Fruit fly (Drosophila melanogaster) whole organism, embryonic: Measurements from ENCODE around the gene CG32425.
A peak's percentile ranks its signal among the peaks of the same experiment; 100 is the strongest.

Source experiments
- Adf1 ChIP-seq: fragments of 200-800 bp; sonication (Bioruptor generic); IDR thresholded peaks from 2 replicates; pipeline ENCODE4 v1.3.6; 2022; ENCODE audit warnings: missing biosample characterization, missing genetic modification characterization
- Aef1 ChIP-seq: fragments of 200-800 bp; sonication (Bioruptor generic); IDR thresholded peaks from 3 replicates; pipeline ENCODE4 v1.3.6; 2022; ENCODE audit warnings: missing biosample characterization, missing genetic modification characterization
- B-H1 ChIP-seq: fragments of 200-800 bp; sonication (Bioruptor generic); IDR thresholded peaks from 3 replicates; pipeline ENCODE4 v1.3.6; 2022; ENCODE audit warnings: missing biosample characterization, missing genetic modification characterization
- B-H2 ChIP-seq: fragments of 200-800 bp; sonication (Bioruptor generic); optimal IDR thresholded peaks from 2 replicates; lab custom pipeline; 2018; ENCODE audit warnings: missing biosample characterization, mild to moderate bottlenecking, missing genetic modification characterization
- CG10565 ChIP-seq: fragments of 200-800 bp; sonication (Bioruptor generic); optimal IDR thresholded peaks from 3 replicates; lab custom pipeline; 2016; ENCODE audit warnings: missing biosample characterization, mild to moderate bottlenecking, missing genetic modification characterization
- CG11085 ChIP-seq: fragments of 200-800 bp; sonication (Bioruptor generic); IDR thresholded peaks from 2 replicates; pipeline ENCODE4 v1.3.6; 2022; ENCODE audit warnings: missing biosample characterization, missing genetic modification characterization
- CG11723 ChIP-seq: fragments of 200-800 bp; sonication (Bioruptor generic); optimal IDR thresholded peaks from 2 replicates; lab custom pipeline; 2017; ENCODE audit warnings: missing biosample characterization, mild to moderate bottlenecking, missing genetic modification characterization
- CG12769 ChIP-seq: fragments of 200-800 bp; sonication (Bioruptor generic); optimal IDR thresholded peaks from 2 replicates; lab custom pipeline; 2019; ENCODE audit warnings: missing biosample characterization, mild to moderate bottlenecking, missing genetic modification characterization, moderate library complexity
- CG12942 ChIP-seq: fragments of 200-800 bp; sonication (Bioruptor generic); optimal IDR thresholded peaks from 3 replicates; lab custom pipeline; 2016; ENCODE audit warnings: missing biosample characterization, missing genetic modification characterization
- CG17612 ChIP-seq: fragments of 200-800 bp; sonication (Bioruptor generic); IDR thresholded peaks from 2 replicates; pipeline ENCODE4 v1.3.6; 2022; ENCODE audit warnings: missing biosample characterization, missing genetic modification characterization
- CG17829 ChIP-seq: fragments of 200-800 bp; optimal IDR thresholded peaks from 2 replicates; lab custom pipeline; 2019; ENCODE audit warnings: missing biosample characterization, mild to moderate bottlenecking, missing genetic modification characterization, moderate library complexity
- CG18476 ChIP-seq: fragments of 200-800 bp; sonication (Bioruptor generic); optimal IDR thresholded peaks from 2 replicates; lab custom pipeline; 2016; ENCODE audit warnings: missing biosample characterization, mild to moderate bottlenecking, missing genetic modification characterization
- CG4617 ChIP-seq: fragments of 200-800 bp; sonication (Bioruptor generic); optimal IDR thresholded peaks from 3 replicates; lab custom pipeline; 2016; ENCODE audit warnings: missing biosample characterization, missing genetic modification characterization, borderline replicate concordance
- CG7357 ChIP-seq: fragments of 200-800 bp; sonication (Bioruptor generic); IDR thresholded peaks from 3 replicates; pipeline ENCODE4 v1.3.6; 2022; ENCODE audit warnings: missing biosample characterization, missing genetic modification characterization
- CG8281 ChIP-seq: fragments of 200-800 bp; sonication (Bioruptor generic); optimal IDR thresholded peaks from 2 replicates; lab custom pipeline; 2018; ENCODE audit warnings: missing biosample characterization, mild to moderate bottlenecking, missing genetic modification characterization, moderate library complexity
- CG8290 ChIP-seq, 3 experiments: fragments of 200-800 bp; sonication (Bioruptor generic); optimal IDR thresholded peaks; 2 replicates each; lab custom pipeline; 2016 to 2019; ENCODE audit warnings: missing biosample characterization in 3 of 3, missing genetic modification characterization in 3 of 3, mild to moderate bottlenecking in 2 of 3, moderate library complexity in 1 of 3
- CG8944 ChIP-seq: fragments of 200-800 bp; sonication (Bioruptor generic); optimal IDR thresholded peaks from 3 replicates; lab custom pipeline; 2016; ENCODE audit warnings: missing biosample characterization, missing genetic modification characterization
- D19A ChIP-seq: fragments of 200-800 bp; optimal IDR thresholded peaks from 3 replicates; lab custom pipeline; 2019; ENCODE audit warnings: missing biosample characterization, mild to moderate bottlenecking, missing genetic modification characterization, moderate library complexity
- Dfd ChIP-seq, 2 experiments: fragments of >200 bp; optimal IDR thresholded peaks; 2 replicates each; lab custom pipeline; 2017; ENCODE audit warnings: missing biosample characterization in 2 of 2, missing genetic modification characterization in 2 of 2
- Doc3 ChIP-seq: fragments of 200-800 bp; sonication (Bioruptor generic); IDR thresholded peaks from 3 replicates; pipeline ENCODE4 v1.3.6; 2022; ENCODE audit warnings: missing biosample characterization, missing genetic modification characterization; ENCODE audit not compliant: partially characterized antibody
- Dp ChIP-seq: fragments of 200-800 bp; sonication (Bioruptor generic); optimal IDR thresholded peaks from 2 replicates; lab custom pipeline; 2018; ENCODE audit warnings: missing biosample characterization, mild to moderate bottlenecking, missing genetic modification characterization, moderate library complexity
- E2f1 ChIP-seq: fragments of 200-800 bp; sonication (Bioruptor generic); IDR thresholded peaks from 2 replicates; pipeline ENCODE4 v1.3.6; 2022; ENCODE audit warnings: missing biosample characterization, missing genetic modification characterization
- E2f2 ChIP-seq: fragments of 200-800 bp; sonication (Bioruptor generic); IDR thresholded peaks from 2 replicates; pipeline ENCODE4 v1.3.6; 2022; ENCODE audit warnings: missing biosample characterization, missing genetic modification characterization
- Ets65A ChIP-seq: fragments of 200-800 bp; sonication (Bioruptor generic); peaks from one replicate; lab custom pipeline; 2016; ENCODE audit warnings: missing biosample characterization, missing genetic modification characterization
- Fer1 ChIP-seq: fragments of 200-800 bp; sonication (Bioruptor generic); optimal IDR thresholded peaks from 2 replicates; lab custom pipeline; 2017; ENCODE audit warnings: missing biosample characterization, mild to moderate bottlenecking, missing genetic modification characterization
- Mrtf ChIP-seq: fragments of 200-800 bp; sonication (Bioruptor generic); IDR thresholded peaks from 3 replicates; pipeline ENCODE4 v1.3.6; 2022; ENCODE audit warnings: missing biosample characterization, missing genetic modification characterization
- Myb ChIP-seq: fragments of 200-800 bp; sonication (Bioruptor generic); optimal IDR thresholded peaks from 2 replicates; lab custom pipeline; 2016; ENCODE audit warnings: missing biosample characterization, missing genetic modification characterization
- Nf-YB ChIP-seq: fragments of 200-800 bp; sonication (Bioruptor generic); optimal IDR thresholded peaks from 3 replicates; lab custom pipeline; 2019; ENCODE audit warnings: missing biosample characterization, mild to moderate bottlenecking, missing genetic modification characterization, moderate library complexity
- Ptx1 ChIP-seq: fragments of 200-800 bp; sonication (Bioruptor generic); IDR thresholded peaks from 2 replicates; pipeline ENCODE4 v1.3.6; 2022; ENCODE audit warnings: missing biosample characterization, missing genetic modification characterization
- Scr ChIP-seq: fragments of 200-800 bp; sonication (Bioruptor generic); IDR thresholded peaks from 2 replicates; pipeline ENCODE4 v1.3.6; 2022; ENCODE audit warnings: missing biosample characterization, missing genetic modification characterization; ENCODE audit not compliant: partially characterized antibody
- Sin3A ChIP-seq: fragments of >200 bp; optimal IDR thresholded peaks from 2 replicates; lab custom pipeline; 2018
- Trl ChIP-seq, 3 experiments: fragments of >200 bp in 2 of 3; fragments of 200-800 bp in 1 of 3; sonication (Bioruptor generic) in 1 of 3; optimal IDR thresholded peaks; 2 replicates in 1 of 3; 3 replicates in 2 of 3; lab custom pipeline; 2016 to 2017; ENCODE audit warnings: missing biosample characterization in 1 of 3, missing genetic modification characterization in 1 of 3
- aop ChIP-seq: fragments of 200-800 bp; sonication (Bioruptor generic); IDR thresholded peaks from 2 replicates; pipeline ENCODE4 v1.3.6; 2022; ENCODE audit warnings: missing biosample characterization, missing genetic modification characterization
- cas ChIP-seq: fragments of 200-800 bp; sonication (Bioruptor generic); IDR thresholded peaks from 2 replicates; pipeline ENCODE4 v1.3.6; 2022; ENCODE audit warnings: missing biosample characterization, missing genetic modification characterization
- dmrt99B ChIP-seq: fragments of 200-800 bp; sonication (Bioruptor generic); optimal IDR thresholded peaks from 2 replicates; lab custom pipeline; 2018; ENCODE audit warnings: missing biosample characterization, mild to moderate bottlenecking, missing genetic modification characterization, moderate library complexity
- eve ChIP-seq, 2 experiments: fragments of >200 bp; optimal IDR thresholded peaks; 2 replicates each; lab custom pipeline; 2017; ENCODE audit warnings: missing biosample characterization in 2 of 2, missing genetic modification characterization in 2 of 2
- fru ChIP-seq: fragments of >200 bp; optimal IDR thresholded peaks from 2 replicates; lab custom pipeline; 2017
- her ChIP-seq: fragments of 200-800 bp; sonication (Bioruptor generic); optimal IDR thresholded peaks from 2 replicates; lab custom pipeline; 2016; ENCODE audit warnings: missing biosample characterization, missing genetic modification characterization
- kay ChIP-seq: fragments of 200-800 bp; sonication (Bioruptor generic); optimal IDR thresholded peaks from 2 replicates; lab custom pipeline; 2016; ENCODE audit warnings: missing biosample characterization, missing genetic modification characterization
- nom ChIP-seq: fragments of 200-800 bp; sonication (Bioruptor generic); optimal IDR thresholded peaks from 2 replicates; lab custom pipeline; 2017; ENCODE audit warnings: missing biosample characterization, missing genetic modification characterization, mild to moderate bottlenecking, moderate library complexity, missing genetic modification reagents
- pzg ChIP-seq: fragments of 200-800 bp; sonication (Bioruptor generic); optimal IDR thresholded peaks from 3 replicates; lab custom pipeline; 2018; ENCODE audit warnings: missing biosample characterization, mild to moderate bottlenecking, missing genetic modification characterization, moderate library complexity
- ro ChIP-seq: fragments of 200-800 bp; sonication (Bioruptor generic); IDR thresholded peaks from 2 replicates; pipeline ENCODE4 v1.3.6; 2022; ENCODE audit warnings: missing biosample characterization, missing genetic modification characterization
- schlank ChIP-seq: fragments of 200-800 bp; sonication (Bioruptor generic); optimal IDR thresholded peaks from 2 replicates; lab custom pipeline; 2018; ENCODE audit warnings: missing biosample characterization, mild to moderate bottlenecking, missing genetic modification characterization
- sisA ChIP-seq: fragments of 200-800 bp; sonication (Bioruptor generic); IDR thresholded peaks from 2 replicates; pipeline ENCODE4 v1.3.6; 2022; ENCODE audit warnings: missing biosample characterization, missing genetic modification characterization
- slou ChIP-seq: fragments of 200-800 bp; sonication (Bioruptor generic); optimal IDR thresholded peaks from 3 replicates; lab custom pipeline; 2016; ENCODE audit warnings: missing biosample characterization, missing genetic modification characterization
- sob ChIP-seq: fragments of 200-800 bp; sonication (Bioruptor generic); IDR thresholded peaks from 2 replicates; pipeline ENCODE4 v1.3.6; 2022; ENCODE audit warnings: missing biosample characterization, missing genetic modification characterization
- stwl ChIP-seq: fragments of 200-800 bp; sonication (Bioruptor generic); optimal IDR thresholded peaks from 3 replicates; lab custom pipeline; 2018; ENCODE audit warnings: missing biosample characterization, mild to moderate bottlenecking, missing genetic modification characterization, moderate library complexity
- vnd ChIP-seq: fragments of 200-800 bp; sonication (Bioruptor generic); IDR thresholded peaks from 3 replicates; pipeline ENCODE4 v1.3.6; 2022; ENCODE audit warnings: missing biosample characterization, missing genetic modification characterization; ENCODE audit not compliant: partially characterized antibody
- wdn ChIP-seq: fragments of 200-800 bp; sonication (Bioruptor generic); IDR thresholded peaks from 2 replicates; pipeline ENCODE4 v1.3.6; 2022; ENCODE audit warnings: missing biosample characterization, missing genetic modification characterization

The CG32425 gene

dm6 chr3L:20540975-20541951 lies 44.1 kb downstream of the CG32425 start (continued):
- no peak for TF ChIP-seq sisA (GFP tag; lab: Robert Waterston, UW)
- TF ChIP-seq D19A (tag; lab: Kevin White, UChicago), result no peak
- no peak for TF ChIP-seq nom (GFP tag; lab: Kevin White, UChicago)
- no peak for TF ChIP-seq Mrtf (GFP tag; lab: Robert Waterston, UW)
- no peak for TF ChIP-seq E2f1
- TF ChIP-seq kay (GFP tag; lab: Kevin White, UChicago), result no peak
- no peak for TF ChIP-seq Nf-YB (GFP tag; lab: Kevin White, UChicago)
- no peak for TF ChIP-seq CG11723 (GFP tag; lab: Kevin White, UChicago)
- TF ChIP-seq CG17829 (tag; lab: Kevin White, UChicago), result no peak
- no peak for TF ChIP-seq CG10565 (GFP tag; lab: Kevin White, UChicago)
- TF ChIP-seq Adf1 (GFP tag; lab: Robert Waterston, UW), result no peak
- no peak for TF ChIP-seq schlank (tag; lab: Kevin White, UChicago)
- TF ChIP-seq eve (GFP tag; optimal IDR thresholded peaks at IDR 0.05; lab: Kevin White, UChicago), result no peak
- no peak for TF ChIP-seq cas (GFP tag; lab: Robert Waterston, UW)
- peak; percentile 57; the same call in 1 of the 3 replicates for TF ChIP-seq Doc3 (GFP tag; lab: Robert Waterston, UW)
- TF ChIP-seq fru (lab: Kevin White, UChicago), result no peak
- TF ChIP-seq Ets65A, result peak; percentile 79
- no peak for TF ChIP-seq aop (GFP tag; lab: Robert Waterston, UW)
- no peak for TF ChIP-seq Trl (optimal IDR thresholded peaks at IDR 0.05; lab: Kevin White, UChicago)
- no peak for TF ChIP-seq Trl (GFP tag; optimal IDR thresholded peaks at IDR 0.05; lab: Kevin White, UChicago)
- no peak for TF ChIP-seq Aef1 (GFP tag; lab: Robert Waterston, UW)
- TF ChIP-seq Dp, result peak; percentile 75
- peak; percentile 43; the same call in 1 of the 2 replicates for TF ChIP-seq Scr (GFP tag; lab: Robert Waterston, UW)
- TF ChIP-seq Sin3A (lab: Kevin White, UChicago), result no peak
- TF ChIP-seq CG12769 (tag; lab: Kevin White, UChicago), result no peak
- no peak for TF ChIP-seq Dfd (GFP tag; optimal IDR thresholded peaks at IDR 0.05; lab: Kevin White, UChicago)
- no peak for TF ChIP-seq CG12942 (GFP tag; lab: Kevin White, UChicago)
- TF ChIP-seq CG4617 (GFP tag; lab: Kevin White, UChicago), result no peak
- TF ChIP-seq slou (GFP tag; lab: Kevin White, UChicago), result no peak
- TF ChIP-seq CG8944 (GFP tag; lab: Kevin White, UChicago), result no peak
- TF ChIP-seq Ptx1 (GFP tag; lab: Robert Waterston, UW), result no peak
- TF ChIP-seq CG18476 (GFP tag; lab: Kevin White, UChicago), result no peak
- no peak for TF ChIP-seq B-H2
- no peak for TF ChIP-seq wdn (GFP tag; lab: Robert Waterston, UW)
- TF ChIP-seq CG7357 (GFP tag; lab: Robert Waterston, UW), result no peak
- TF ChIP-seq CG11085, result no peak
- peak; percentile 83 for TF ChIP-seq stwl (tag; lab: Kevin White, UChicago)
- no peak for TF ChIP-seq sob (GFP tag; lab: Robert Waterston, UW)
- no peak for TF ChIP-seq her
- no peak for TF ChIP-seq CG8281 (tag; lab: Kevin White, UChicago)
- no peak for TF ChIP-seq CG8290 (GFP tag; optimal IDR thresholded peaks at IDR 0.05; lab: Kevin White, UChicago)
- peak in 1 of 2 experiments; percentile 55 for TF ChIP-seq CG8290 (tag; optimal IDR thresholded peaks at IDR 0.05; lab: Kevin White, UChicago)
- TF ChIP-seq Fer1 (GFP tag; lab: Kevin White, UChicago), result no peak
- peak; percentile 59 for TF ChIP-seq Myb
- TF ChIP-seq E2f2, result peak; percentile 85
- no peak; the same call in 2 of the 3 replicates for TF ChIP-seq vnd (GFP tag; lab: Robert Waterston, UW)
- no peak for TF ChIP-seq dmrt99B (tag; lab: Kevin White, UChicago)
- TF ChIP-seq CG17612 (GFP tag; lab: Robert Waterston, UW), result no peak
- TF ChIP-seq ro (GFP tag; lab: Robert Waterston, UW), result no peak
- TF ChIP-seq pzg, result peak; percentile 23
- TF ChIP-seq B-H1, result no peak
